Fruit fly (Drosophila melanogaster) whole organism, prepupa: ENCODE measurements around the gene CG9813.

Experiments used
- Blimp-1 ChIP-seq: fragments of 200-800 bp; sonication (Bioruptor generic); optimal IDR thresholded peaks from 3 replicates; lab custom pipeline; 2017; ENCODE audit warnings: missing biosample characterization, missing genetic modification characterization, mild to moderate bottlenecking, moderate library complexity, missing genetic modification reagents
- CG10631 ChIP-seq: fragments of 200-800 bp; sonication (Bioruptor generic); optimal IDR thresholded peaks from 2 replicates; lab custom pipeline; 2016; ENCODE audit warnings: missing biosample characterization, missing genetic modification characterization
- CG10669 ChIP-seq: fragments of 200-800 bp; sonication (Bioruptor generic); optimal IDR thresholded peaks from 3 replicates; lab custom pipeline; 2018; ENCODE audit warnings: missing biosample characterization, mild to moderate bottlenecking, missing genetic modification characterization, moderate library complexity
- CG11294 ChIP-seq: fragments of 200-800 bp; sonication (Bioruptor generic); IDR thresholded peaks from 2 replicates; pipeline ENCODE4 v1.3.6; 2022; ENCODE audit warnings: missing biosample characterization, missing genetic modification characterization
- CG11762 ChIP-seq: fragments of 200-800 bp; sonication (Bioruptor generic); optimal IDR thresholded peaks from 3 replicates; lab custom pipeline; 2016; ENCODE audit warnings: missing biosample characterization, missing genetic modification characterization; ENCODE audit not compliant: insufficient read depth
- CG11902 ChIP-seq: fragments of 200-800 bp; sonication (Bioruptor generic); optimal IDR thresholded peaks from 3 replicates; lab custom pipeline; 2016; ENCODE audit warnings: missing biosample characterization, missing genetic modification characterization
- CG15336 ChIP-seq: fragments of 200-800 bp; sonication (Bioruptor generic); IDR thresholded peaks from 2 replicates; pipeline ENCODE4 v1.3.6; 2022; ENCODE audit warnings: missing biosample characterization, missing genetic modification characterization
- CG1621 ChIP-seq: fragments of 200-800 bp; sonication (Bioruptor generic); optimal IDR thresholded peaks from 3 replicates; lab custom pipeline; 2018; ENCODE audit warnings: missing biosample characterization, mild to moderate bottlenecking, missing genetic modification characterization
- CG16779 ChIP-seq: fragments of 200-800 bp; sonication (Bioruptor generic); optimal IDR thresholded peaks from 3 replicates; lab custom pipeline; 2017; ENCODE audit warnings: missing biosample characterization, mild to moderate bottlenecking, missing genetic modification characterization
- CG3032 ChIP-seq: fragments of 200-800 bp; optimal IDR thresholded peaks from 2 replicates; lab custom pipeline; 2019; ENCODE audit warnings: missing biosample characterization, mild to moderate bottlenecking, missing genetic modification characterization, moderate library complexity
- CG32006 ChIP-seq: fragments of 200-800 bp; sonication (Bioruptor generic); optimal IDR thresholded peaks from 3 replicates; lab custom pipeline; 2017; ENCODE audit warnings: missing biosample characterization, mild to moderate bottlenecking, missing genetic modification characterization
- CG3919 ChIP-seq: fragments of 200-800 bp; sonication (Bioruptor generic); optimal IDR thresholded peaks from 3 replicates; lab custom pipeline; 2016; ENCODE audit warnings: missing biosample characterization, missing genetic modification characterization
- CG4318 ChIP-seq: fragments of 200-800 bp; sonication (Bioruptor generic); optimal IDR thresholded peaks from 3 replicates; lab custom pipeline; 2017; ENCODE audit warnings: missing biosample characterization, mild to moderate bottlenecking, missing genetic modification characterization
- CG6163 ChIP-seq: fragments of 200-800 bp; sonication (Bioruptor generic); IDR thresholded peaks from 3 replicates; pipeline ENCODE4 v1.3.6; 2022; ENCODE audit warnings: missing biosample characterization, missing genetic modification characterization
- CG6792 ChIP-seq: fragments of 200-800 bp; sonication (Bioruptor generic); optimal IDR thresholded peaks from 3 replicates; lab custom pipeline; 2016; ENCODE audit warnings: missing biosample characterization, missing genetic modification characterization
- CG6808 ChIP-seq: fragments of 200-800 bp; sonication (Bioruptor generic); optimal IDR thresholded peaks from 3 replicates; lab custom pipeline; 2017; ENCODE audit warnings: missing biosample characterization, missing genetic modification characterization, mild to moderate bottlenecking, moderate library complexity, missing genetic modification reagents
- CG6854 ChIP-seq: fragments of 200-800 bp; sonication (Bioruptor generic); optimal IDR thresholded peaks from 2 replicates; lab custom pipeline; 2017; ENCODE audit warnings: missing biosample characterization, mild to moderate bottlenecking, missing genetic modification characterization
- CG7368 ChIP-seq: fragments of 200-800 bp; sonication (Bioruptor generic); optimal IDR thresholded peaks from 3 replicates; lab custom pipeline; 2016; ENCODE audit warnings: missing biosample characterization, missing genetic modification characterization
- CG8119 ChIP-seq: fragments of 200-800 bp; sonication (Bioruptor generic); IDR thresholded peaks from 3 replicates; pipeline ENCODE4 v1.3.6; 2022; ENCODE audit warnings: missing biosample characterization, missing genetic modification characterization
- CG9139 ChIP-seq: fragments of 200-800 bp; sonication (Bioruptor generic); optimal IDR thresholded peaks from 3 replicates; lab custom pipeline; 2017; ENCODE audit warnings: missing biosample characterization, mild to moderate bottlenecking, missing genetic modification characterization
- Eip78C ChIP-seq: fragments of 200-800 bp; sonication (Bioruptor generic); peaks from one replicate; lab custom pipeline; 2016; ENCODE audit warnings: missing biosample characterization, missing genetic modification characterization
- Gug ChIP-seq: fragments of 200-800 bp; sonication (Bioruptor generic); IDR thresholded peaks from 2 replicates; pipeline ENCODE4 v1.3.6; 2022; ENCODE audit warnings: missing biosample characterization, missing genetic modification characterization
- Hr38 ChIP-seq: sonication (Bioruptor generic); optimal IDR thresholded peaks from 2 replicates; lab custom pipeline; 2016; ENCODE audit warnings: missing biosample characterization, missing genetic modification characterization
- Hr39 ChIP-seq: fragments of 200-800 bp; sonication (Bioruptor generic); optimal IDR thresholded peaks from 2 replicates; lab custom pipeline; 2016; ENCODE audit warnings: missing biosample characterization, missing genetic modification characterization
- Met ChIP-seq: fragments of 200-800 bp; sonication (Bioruptor generic); optimal IDR thresholded peaks from 3 replicates; lab custom pipeline; 2016; ENCODE audit warnings: missing biosample characterization, missing genetic modification characterization
- OdsH ChIP-seq: fragments of 200-800 bp; sonication (Bioruptor generic); optimal IDR thresholded peaks from 3 replicates; lab custom pipeline; 2016; ENCODE audit warnings: missing biosample characterization, missing genetic modification characterization
- Sox14 ChIP-seq: fragments of 200-800 bp; sonication (Bioruptor generic); optimal IDR thresholded peaks from 3 replicates; lab custom pipeline; 2016; ENCODE audit warnings: missing biosample characterization, missing genetic modification characterization
- Sox15 ChIP-seq: fragments of 200-800 bp; sonication (Bioruptor generic); optimal IDR thresholded peaks from 3 replicates; lab custom pipeline; 2016; ENCODE audit warnings: missing biosample characterization, missing genetic modification characterization
- achi ChIP-seq: fragments of 200-800 bp; sonication (Bioruptor generic); optimal IDR thresholded peaks from 3 replicates; lab custom pipeline; 2016; ENCODE audit warnings: missing biosample characterization, missing genetic modification characterization
- acj6 ChIP-seq: fragments of 200-800 bp; sonication (Bioruptor generic); optimal IDR thresholded peaks from 3 replicates; lab custom pipeline; 2016; ENCODE audit warnings: missing biosample characterization, missing genetic modification characterization
- dsx ChIP-seq: fragments of 200-800 bp; optimal IDR thresholded peaks from 3 replicates; lab custom pipeline; 2019; ENCODE audit warnings: missing biosample characterization, mild to moderate bottlenecking, missing genetic modification characterization, moderate library complexity; ENCODE audit not compliant: poor library complexity, severe bottlenecking
- esn ChIP-seq: fragments of 200-800 bp; sonication (Bioruptor generic); optimal IDR thresholded peaks from 2 replicates; lab custom pipeline; 2016; ENCODE audit warnings: missing biosample characterization, mild to moderate bottlenecking, missing genetic modification characterization, moderate library complexity
- fd59A ChIP-seq: fragments of 200-800 bp; sonication (Bioruptor generic); optimal IDR thresholded peaks from 2 replicates; lab custom pipeline; 2017; ENCODE audit warnings: missing biosample characterization, mild to moderate bottlenecking, missing genetic modification characterization, missing genetic modification reagents
- net ChIP-seq: fragments of 200-800 bp; sonication (Bioruptor generic); optimal IDR thresholded peaks from 3 replicates; lab custom pipeline; 2016; ENCODE audit warnings: missing biosample characterization, missing genetic modification characterization
- pdm3 ChIP-seq: fragments of 200-800 bp; sonication (Bioruptor generic); optimal IDR thresholded peaks from 3 replicates; lab custom pipeline; 2016; ENCODE audit warnings: missing biosample characterization, missing genetic modification characterization
- spab ChIP-seq: fragments of 200-800 bp; sonication (Bioruptor generic); optimal IDR thresholded peaks from 2 replicates; lab custom pipeline; 2017; ENCODE audit warnings: missing biosample characterization, mild to moderate bottlenecking, missing genetic modification characterization, missing genetic modification reagents
- svp ChIP-seq: fragments of 200-800 bp; sonication (Bioruptor generic); peaks from one replicate; lab custom pipeline; 2016; ENCODE audit warnings: missing biosample characterization, missing genetic modification characterization
- vri ChIP-seq: fragments of 200-800 bp; sonication (Bioruptor generic); optimal IDR thresholded peaks from 3 replicates; lab custom pipeline; 2016; ENCODE audit warnings: missing biosample characterization, mild to moderate bottlenecking, missing genetic modification characterization

Gene CG9813

DNA sequence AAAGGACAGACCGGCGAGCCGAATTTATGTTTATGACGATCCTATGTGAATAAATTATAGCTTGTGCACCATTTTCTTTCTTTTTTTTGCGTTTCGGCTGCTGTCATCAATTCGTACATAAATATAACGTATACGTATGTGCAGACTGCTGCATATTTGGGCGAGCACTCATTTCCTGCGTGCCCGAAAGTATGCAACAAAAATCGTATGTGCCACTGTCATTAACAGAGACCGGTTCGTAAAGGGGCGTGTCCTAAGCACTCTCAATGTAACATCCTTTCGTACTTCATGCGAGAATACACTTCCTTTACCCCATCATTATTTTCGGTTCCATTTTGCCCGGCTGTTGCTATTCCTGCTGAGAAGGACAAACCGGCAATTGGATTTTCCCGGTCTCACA is 19.5 kb downstream of the CG9813 start (continued):
- TF ChIP-seq CG6792 (GFP tag; lab: Kevin White, UChicago), result no peak
- TF ChIP-seq Hr39 (GFP tag; lab: Kevin White, UChicago), result no peak
- no peak for TF ChIP-seq CG4318 (GFP tag; lab: Kevin White, UChicago)
- TF ChIP-seq CG3032 (tag; lab: Kevin White, UChicago), result no peak
- TF ChIP-seq vri (GFP tag; lab: Kevin White, UChicago), result no peak

dm6 chr3R:13356960-13357359 is 22.6 kb downstream of the CG9813 start:
- TF ChIP-seq CG10669 (no peak), CG6163 (GFP tag; lab: Robert Waterston, UW) (no peak), OdsH (no peak)
- TF ChIP-seq, all 60 proteins: peak for 0

- TF ChIP-seq CG9139 (GFP tag; lab: Kevin White, UChicago), result no peak
- TF ChIP-seq Eip78C (GFP tag; lab: Kevin White, UChicago), result no peak
- TF ChIP-seq acj6 (GFP tag; lab: Kevin White, UChicago), result no peak
- TF ChIP-seq OdsH, result no peak
- TF ChIP-seq Sox15 (GFP tag; lab: Kevin White, UChicago), result no peak
- TF ChIP-seq achi, result no peak
- TF ChIP-seq Gug (GFP tag; lab: Robert Waterston, UW), result no peak
- TF ChIP-seq Sox14 (GFP tag; lab: Kevin White, UChicago), result no peak
- TF ChIP-seq CG6163 (GFP tag; lab: Robert Waterston, UW), result no peak
- TF ChIP-seq CG6854 (GFP tag; lab: Kevin White, UChicago), result no peak
- TF ChIP-seq Met, result no peak
- no peak for TF ChIP-seq CG3919 (GFP tag; lab: Kevin White, UChicago)
- TF ChIP-seq esn (GFP tag; lab: Kevin White, UChicago), result no peak
- no peak for TF ChIP-seq CG11294 (GFP tag; lab: Robert Waterston, UW)
- TF ChIP-seq CG15336 (GFP tag; lab: Robert Waterston, UW), result no peak
- no peak for TF ChIP-seq CG11762 (GFP tag; lab: Kevin White, UChicago)
- no peak for TF ChIP-seq CG8119
- TF ChIP-seq CG11902 (GFP tag; lab: Kevin White, UChicago), result no peak
- TF ChIP-seq CG32006 (GFP tag; lab: Kevin White, UChicago), result no peak
- TF ChIP-seq, all 60 proteins: peak for 0
Observed at dm6 chr3R:13353373-13353772, 26.2 kb downstream of the CG9813 start, which contains the start of gene mthl12. Gene mthl12, plus strand, starts transcription at chr3R:13353673.

DNA sequence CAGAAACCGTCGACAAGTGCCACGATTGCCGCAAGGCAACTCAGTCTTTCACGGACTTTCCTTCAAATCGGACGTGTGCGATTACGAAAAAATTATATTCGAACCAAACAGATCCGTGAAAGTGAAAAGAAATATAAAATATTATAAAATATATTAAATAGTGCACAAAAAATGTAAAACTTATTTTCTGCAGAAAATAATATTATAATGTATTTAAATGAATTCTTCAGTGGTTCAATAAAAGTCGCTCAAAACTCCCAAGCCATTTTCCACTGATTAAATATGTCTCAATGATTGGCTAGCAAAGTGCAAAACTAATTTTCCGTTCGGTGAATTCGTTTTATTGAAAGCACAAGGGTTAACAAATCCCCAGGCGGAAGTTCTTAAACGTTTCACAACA is 41.5 kb downstream of the CG9813 start, which contains the start of gene PK2-R1:
Gene PK2-R1, plus strand, starts transcription at position 301 of the 400 bp plus-strand sequence.
- no peak for TF ChIP-seq CG1621 (tag; lab: Kevin White, UChicago)
- TF ChIP-seq CG10631 (GFP tag; lab: Kevin White, UChicago), result no peak
- no peak for TF ChIP-seq Hr38 (GFP tag; lab: Kevin White, UChicago)
- TF ChIP-seq CG6854 (GFP tag; lab: Kevin White, UChicago), result no peak
- TF ChIP-seq, all 60 proteins: peak for 0

dm6 chr3R:13334007-13334406 is 45.6 kb downstream of the CG9813 start, which contains the start of gene PK2-R2:
Gene PK2-R2, minus strand, starts transcription at chr3R:13334166.
- TF ChIP-seq CG6808 (GFP tag; lab: Kevin White, UChicago) (no peak), vri (GFP tag; lab: Kevin White, UChicago) (no peak), CG16779 (tag; lab: Kevin White, UChicago) (no peak), Met (no peak), achi (no peak), CG10669 (no peak), fd59A (GFP tag; lab: Kevin White, UChicago) (no peak), CG11902 (GFP tag; lab: Kevin White, UChicago) (no peak), Sox15 (GFP tag; lab: Kevin White, UChicago) (no peak), net (no peak), Blimp-1 (GFP tag; lab: Kevin White, UChicago) (no peak), pdm3 (GFP tag; lab: Kevin White, UChicago) (no peak), Hr39 (GFP tag; lab: Kevin White, UChicago) (no peak), acj6 (GFP tag; lab: Kevin White, UChicago) (no peak), CG7368 (no peak), CG11294 (GFP tag; lab: Robert Waterston, UW) (no peak), spab (GFP tag; lab: Kevin White, UChicago) (no peak), CG8119 (no peak), svp (GFP tag; lab: Kevin White, UChicago) (no peak), dsx (no peak)
- TF ChIP-seq, all 60 proteins: peak for 0
